Fruit fly (Drosophila melanogaster) whole organism, prepupa: ENCODE measurements around the gene RpS7.

ENCODE experiments used
- Blimp-1 ChIP-seq: fragments of 200-800 bp; sonication (Bioruptor generic); optimal IDR thresholded peaks from 3 replicates; lab custom pipeline; 2017; ENCODE audit warnings: missing biosample characterization, missing genetic modification characterization, mild to moderate bottlenecking, moderate library complexity, missing genetic modification reagents
- CG11902 ChIP-seq: fragments of 200-800 bp; sonication (Bioruptor generic); optimal IDR thresholded peaks from 3 replicates; lab custom pipeline; 2016; ENCODE audit warnings: missing biosample characterization, missing genetic modification characterization
- CG15336 ChIP-seq: fragments of 200-800 bp; sonication (Bioruptor generic); IDR thresholded peaks from 2 replicates; pipeline ENCODE4 v1.3.6; 2022; ENCODE audit warnings: missing biosample characterization, missing genetic modification characterization
- CG3032 ChIP-seq: fragments of 200-800 bp; optimal IDR thresholded peaks from 2 replicates; lab custom pipeline; 2019; ENCODE audit warnings: missing biosample characterization, mild to moderate bottlenecking, missing genetic modification characterization, moderate library complexity
- CG31627 ChIP-seq: fragments of 200-800 bp; sonication (Bioruptor generic); optimal IDR thresholded peaks from 3 replicates; lab custom pipeline; 2016; ENCODE audit warnings: missing biosample characterization, missing genetic modification characterization
- CG34406 ChIP-seq: fragments of 200-800 bp; sonication (Bioruptor generic); optimal IDR thresholded peaks from 3 replicates; lab custom pipeline; 2016; ENCODE audit warnings: missing biosample characterization, missing genetic modification characterization
- CG3919 ChIP-seq: fragments of 200-800 bp; sonication (Bioruptor generic); optimal IDR thresholded peaks from 3 replicates; lab custom pipeline; 2016; ENCODE audit warnings: missing biosample characterization, missing genetic modification characterization
- CG6276 ChIP-seq: fragments of 200-800 bp; sonication (Bioruptor generic); optimal IDR thresholded peaks from 2 replicates; lab custom pipeline; 2017; ENCODE audit warnings: missing biosample characterization, mild to moderate bottlenecking, missing genetic modification characterization
- CG6792 ChIP-seq: fragments of 200-800 bp; sonication (Bioruptor generic); optimal IDR thresholded peaks from 3 replicates; lab custom pipeline; 2016; ENCODE audit warnings: missing biosample characterization, missing genetic modification characterization
- CG6808 ChIP-seq: fragments of 200-800 bp; sonication (Bioruptor generic); optimal IDR thresholded peaks from 3 replicates; lab custom pipeline; 2017; ENCODE audit warnings: missing biosample characterization, missing genetic modification characterization, mild to moderate bottlenecking, moderate library complexity, missing genetic modification reagents
- CG6854 ChIP-seq: fragments of 200-800 bp; sonication (Bioruptor generic); optimal IDR thresholded peaks from 2 replicates; lab custom pipeline; 2017; ENCODE audit warnings: missing biosample characterization, mild to moderate bottlenecking, missing genetic modification characterization
- CG8632 ChIP-seq: fragments of 200-800 bp; sonication (Bioruptor generic); optimal IDR thresholded peaks from 3 replicates; lab custom pipeline; 2016; ENCODE audit warnings: missing biosample characterization, missing genetic modification characterization
- Eip75B ChIP-seq: fragments of 200-800 bp; sonication (Bioruptor generic); optimal IDR thresholded peaks from 3 replicates; lab custom pipeline; 2016; ENCODE audit warnings: missing biosample characterization, missing genetic modification characterization
- Eip78C ChIP-seq: fragments of 200-800 bp; sonication (Bioruptor generic); peaks from one replicate; lab custom pipeline; 2016; ENCODE audit warnings: missing biosample characterization, missing genetic modification characterization
- Eip93F ChIP-seq: fragments of 200-800 bp; sonication (Bioruptor generic); optimal IDR thresholded peaks from 2 replicates; lab custom pipeline; 2016; ENCODE audit warnings: missing biosample characterization, mild to moderate bottlenecking, missing genetic modification characterization
- Ets96B ChIP-seq: fragments of 200-800 bp; optimal IDR thresholded peaks from 2 replicates; lab custom pipeline; 2019; ENCODE audit warnings: missing biosample characterization, mild to moderate bottlenecking, missing genetic modification characterization, moderate library complexity
- Gug ChIP-seq: fragments of 200-800 bp; sonication (Bioruptor generic); IDR thresholded peaks from 2 replicates; pipeline ENCODE4 v1.3.6; 2022; ENCODE audit warnings: missing biosample characterization, missing genetic modification characterization
- Hr38 ChIP-seq: sonication (Bioruptor generic); optimal IDR thresholded peaks from 2 replicates; lab custom pipeline; 2016; ENCODE audit warnings: missing biosample characterization, missing genetic modification characterization
- Hr39 ChIP-seq: fragments of 200-800 bp; sonication (Bioruptor generic); optimal IDR thresholded peaks from 2 replicates; lab custom pipeline; 2016; ENCODE audit warnings: missing biosample characterization, missing genetic modification characterization
- Hr4 ChIP-seq: fragments of 200-800 bp; sonication (Bioruptor generic); optimal IDR thresholded peaks from 3 replicates; lab custom pipeline; 2016; ENCODE audit warnings: missing biosample characterization, missing genetic modification characterization
- Lpt ChIP-seq: fragments of 200-800 bp; sonication (Bioruptor generic); optimal IDR thresholded peaks from 3 replicates; lab custom pipeline; 2016; ENCODE audit warnings: missing biosample characterization, missing genetic modification characterization
- Met ChIP-seq: fragments of 200-800 bp; sonication (Bioruptor generic); optimal IDR thresholded peaks from 3 replicates; lab custom pipeline; 2016; ENCODE audit warnings: missing biosample characterization, missing genetic modification characterization
- OdsH ChIP-seq: fragments of 200-800 bp; sonication (Bioruptor generic); optimal IDR thresholded peaks from 3 replicates; lab custom pipeline; 2016; ENCODE audit warnings: missing biosample characterization, missing genetic modification characterization
- Smox ChIP-seq: fragments of 200-800 bp; sonication (Bioruptor generic); optimal IDR thresholded peaks from 3 replicates; lab custom pipeline; 2016; ENCODE audit warnings: missing biosample characterization, missing genetic modification characterization
- Sox102F ChIP-seq: fragments of 200-800 bp; sonication (Bioruptor generic); optimal IDR thresholded peaks from 2 replicates; lab custom pipeline; 2016; ENCODE audit warnings: missing biosample characterization, mild to moderate bottlenecking, missing genetic modification characterization
- Sox14 ChIP-seq: fragments of 200-800 bp; sonication (Bioruptor generic); optimal IDR thresholded peaks from 3 replicates; lab custom pipeline; 2016; ENCODE audit warnings: missing biosample characterization, missing genetic modification characterization
- Sox15 ChIP-seq: fragments of 200-800 bp; sonication (Bioruptor generic); optimal IDR thresholded peaks from 3 replicates; lab custom pipeline; 2016; ENCODE audit warnings: missing biosample characterization, missing genetic modification characterization
- cyc ChIP-seq: fragments of 200-800 bp; sonication (Bioruptor generic); optimal IDR thresholded peaks from 3 replicates; lab custom pipeline; 2016; ENCODE audit warnings: missing biosample characterization, missing genetic modification characterization
- dac ChIP-seq: fragments of 200-800 bp; sonication (Bioruptor generic); optimal IDR thresholded peaks from 2 replicates; lab custom pipeline; 2017; ENCODE audit warnings: missing biosample characterization, mild to moderate bottlenecking, missing genetic modification characterization
- dsx ChIP-seq: fragments of 200-800 bp; optimal IDR thresholded peaks from 3 replicates; lab custom pipeline; 2019; ENCODE audit warnings: missing biosample characterization, mild to moderate bottlenecking, missing genetic modification characterization, moderate library complexity; ENCODE audit not compliant: poor library complexity, severe bottlenecking
- fd59A ChIP-seq: fragments of 200-800 bp; sonication (Bioruptor generic); optimal IDR thresholded peaks from 2 replicates; lab custom pipeline; 2017; ENCODE audit warnings: missing biosample characterization, mild to moderate bottlenecking, missing genetic modification characterization, missing genetic modification reagents
- fd85E ChIP-seq: fragments of 200-800 bp; sonication (Bioruptor generic); optimal IDR thresholded peaks from 3 replicates; lab custom pipeline; 2016; ENCODE audit warnings: missing biosample characterization, missing genetic modification characterization
- fkh ChIP-seq: fragments of 200-800 bp; sonication (Bioruptor generic); optimal IDR thresholded peaks from 3 replicates; lab custom pipeline; 2017; ENCODE audit warnings: missing biosample characterization, mild to moderate bottlenecking, missing genetic modification characterization, moderate library complexity
- lz ChIP-seq: fragments of 200-800 bp; sonication (Bioruptor generic); optimal IDR thresholded peaks from 3 replicates; lab custom pipeline; 2016; ENCODE audit warnings: missing biosample characterization, missing genetic modification characterization
- net ChIP-seq: fragments of 200-800 bp; sonication (Bioruptor generic); optimal IDR thresholded peaks from 3 replicates; lab custom pipeline; 2016; ENCODE audit warnings: missing biosample characterization, missing genetic modification characterization
- salr ChIP-seq, 2 experiments: fragments of 200-800 bp; sonication (Bioruptor generic); optimal IDR thresholded peaks; 3 replicates each; lab custom pipeline; 2016 to 2018; ENCODE audit warnings: missing biosample characterization in 2 of 2, missing genetic modification characterization in 2 of 2, mild to moderate bottlenecking in 1 of 2
- svp ChIP-seq: fragments of 200-800 bp; sonication (Bioruptor generic); peaks from one replicate; lab custom pipeline; 2016; ENCODE audit warnings: missing biosample characterization, missing genetic modification characterization
- vri ChIP-seq: fragments of 200-800 bp; sonication (Bioruptor generic); optimal IDR thresholded peaks from 3 replicates; lab custom pipeline; 2016; ENCODE audit warnings: missing biosample characterization, mild to moderate bottlenecking, missing genetic modification characterization

RpS7 gene

DNA sequence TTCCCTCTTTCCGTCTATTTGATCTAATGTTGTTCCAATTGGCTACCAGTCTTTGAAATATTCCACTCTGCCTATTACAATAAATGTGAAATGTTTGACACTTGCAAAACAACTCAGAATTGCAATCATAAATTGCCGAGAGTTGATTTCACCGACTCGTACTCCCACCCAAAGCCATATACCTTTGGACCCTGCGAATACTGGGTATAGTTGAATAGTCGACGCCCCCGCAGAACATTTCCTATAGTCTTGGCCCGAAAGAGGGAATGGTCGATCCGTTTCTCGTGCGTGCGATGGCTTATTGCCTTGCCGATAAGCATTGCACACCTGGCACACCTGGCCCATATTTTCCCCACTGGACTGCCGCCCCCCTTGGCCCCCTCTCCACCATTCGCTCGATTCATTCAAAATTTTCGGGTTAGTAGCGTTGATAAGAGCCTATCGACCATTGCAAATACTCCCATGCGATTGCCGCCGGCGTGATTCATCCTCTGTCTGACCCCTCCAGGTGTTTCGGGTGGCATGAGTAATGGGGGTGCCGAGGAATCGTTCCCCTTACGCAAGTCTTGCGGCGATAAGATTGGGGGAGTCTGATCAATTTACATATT, 8.6 kb downstream of the RpS7 start:
- TF ChIP-seq lz = no peak
- TF ChIP-seq svp = no peak
- TF ChIP-seq Hr4 (GFP tag; lab: Kevin White, UChicago) = no peak
- no peak for TF ChIP-seq Eip75B (GFP tag; lab: Kevin White, UChicago)
- no peak for TF ChIP-seq CG11902 (GFP tag; lab: Kevin White, UChicago)
- TF ChIP-seq CG6808 = no peak
- no peak for TF ChIP-seq CG15336
- TF ChIP-seq CG6792 (GFP tag; lab: Kevin White, UChicago) = no peak
- no peak for TF ChIP-seq CG8632 (GFP tag; lab: Kevin White, UChicago)
- no peak for TF ChIP-seq Lpt (GFP tag; lab: Kevin White, UChicago)
- TF ChIP-seq Eip93F (GFP tag; lab: Kevin White, UChicago) = no peak
- peak; percentile 91 for TF ChIP-seq vri (GFP tag; lab: Kevin White, UChicago)
- TF ChIP-seq CG6854 = no peak
- no peak for TF ChIP-seq Gug (GFP tag; lab: Robert Waterston, UW)
- TF ChIP-seq Met (GFP tag; lab: Kevin White, UChicago) = no peak
- TF ChIP-seq CG34406 (GFP tag; lab: Kevin White, UChicago) = no peak
- no peak for TF ChIP-seq CG6276 (GFP tag; lab: Kevin White, UChicago)
- peak; percentile 5 for TF ChIP-seq fkh (GFP tag; lab: Kevin White, UChicago)
- peak; percentile 5 for TF ChIP-seq Eip78C
- TF ChIP-seq Blimp-1 = no peak
- TF ChIP-seq Hr38 (GFP tag; lab: Kevin White, UChicago) = no peak
- no peak for TF ChIP-seq salr (GFP tag; optimal IDR thresholded peaks at IDR 0.05; lab: Kevin White, UChicago)
- no peak for TF ChIP-seq CG3032 (tag; lab: Kevin White, UChicago)
- TF ChIP-seq Ets96B (tag; lab: Kevin White, UChicago) = no peak
- TF ChIP-seq Smox (GFP tag; lab: Kevin White, UChicago) = no peak

- TF ChIP-seq fkh (GFP tag; lab: Kevin White, UChicago) (peak; percentile 85), CG6276 (GFP tag; lab: Kevin White, UChicago) (no peak), CG3919 (GFP tag; lab: Kevin White, UChicago) (no peak)
Observed at dm6 chr3R:30198793-30199192, 10.0 kb downstream of the RpS7 start.

DNA sequence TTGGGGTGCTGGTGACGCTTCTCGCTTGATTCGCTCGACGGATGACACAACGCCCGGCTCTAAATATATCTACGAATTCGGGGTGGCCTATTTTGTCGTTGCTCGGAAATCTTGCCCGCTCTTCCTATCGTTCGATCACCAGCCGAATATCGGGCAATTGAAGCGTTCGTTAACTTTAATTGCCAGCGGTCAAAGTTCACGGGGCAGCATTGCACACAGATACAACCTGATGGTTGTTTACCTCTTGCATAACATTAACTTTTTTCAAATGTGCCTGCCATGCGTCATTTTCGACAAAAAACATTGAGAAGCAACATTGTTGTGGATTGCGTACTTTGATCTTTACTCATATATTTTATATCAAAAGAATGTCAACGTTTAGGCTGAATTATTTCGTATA, 11.0 kb downstream of the RpS7 start:
- no peak for TF ChIP-seq Hr38 (GFP tag; lab: Kevin White, UChicago)
- TF ChIP-seq fkh (GFP tag; lab: Kevin White, UChicago) = no peak
- TF ChIP-seq vri (GFP tag; lab: Kevin White, UChicago) = no peak
- TF ChIP-seq CG11902 (GFP tag; lab: Kevin White, UChicago) = no peak
- TF ChIP-seq net (GFP tag; lab: Kevin White, UChicago) = no peak
- no peak for TF ChIP-seq CG6792 (GFP tag; lab: Kevin White, UChicago)
- no peak for TF ChIP-seq dac
- TF ChIP-seq Sox15 (GFP tag; lab: Kevin White, UChicago) = no peak
- TF ChIP-seq Sox102F (GFP tag; lab: Kevin White, UChicago) = no peak
- no peak for TF ChIP-seq fd85E (GFP tag; lab: Kevin White, UChicago)
- TF ChIP-seq Hr39 (GFP tag; lab: Kevin White, UChicago) = no peak
- no peak for TF ChIP-seq dsx (GFP tag; lab: Kevin White, UChicago)
- TF ChIP-seq CG31627 (GFP tag; lab: Kevin White, UChicago) = no peak
- TF ChIP-seq cyc (GFP tag; lab: Kevin White, UChicago) = no peak
- TF ChIP-seq Gug (GFP tag; lab: Robert Waterston, UW) = no peak
- TF ChIP-seq Lpt (GFP tag; lab: Kevin White, UChicago) = no peak
- TF ChIP-seq OdsH (GFP tag; lab: Kevin White, UChicago) = no peak
- no peak for TF ChIP-seq lz
- TF ChIP-seq fd59A = no peak
- TF ChIP-seq Sox14 (GFP tag; lab: Kevin White, UChicago) = no peak
